Worm (Caenorhabditis elegans): ENCODE data around the gene ZK185.5.

Gene ZK185.5

DNA sequence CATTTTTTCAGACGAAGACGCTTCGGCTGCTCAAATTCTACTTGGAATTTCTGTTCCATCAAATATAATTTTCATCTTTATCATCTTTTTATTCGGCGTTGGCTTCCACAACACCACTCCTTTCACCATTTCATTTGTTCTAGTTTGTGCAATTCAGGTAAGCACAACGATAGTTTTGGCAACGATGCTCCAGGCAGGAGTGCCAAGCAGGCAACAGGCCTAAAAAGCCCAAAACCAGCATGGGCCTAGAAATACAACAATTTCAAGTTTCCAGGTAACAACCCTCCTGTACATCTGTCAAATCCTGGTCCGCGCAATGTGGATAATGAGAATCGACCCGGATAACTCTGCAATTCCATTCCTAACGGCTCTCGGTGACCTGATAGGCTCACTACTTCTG lies 4.5 kb downstream of the ZK185.5 start:
- no peak for TF ChIP-seq rec-8 (tag; optimal IDR thresholded peaks at IDR 0.05)

DNA sequence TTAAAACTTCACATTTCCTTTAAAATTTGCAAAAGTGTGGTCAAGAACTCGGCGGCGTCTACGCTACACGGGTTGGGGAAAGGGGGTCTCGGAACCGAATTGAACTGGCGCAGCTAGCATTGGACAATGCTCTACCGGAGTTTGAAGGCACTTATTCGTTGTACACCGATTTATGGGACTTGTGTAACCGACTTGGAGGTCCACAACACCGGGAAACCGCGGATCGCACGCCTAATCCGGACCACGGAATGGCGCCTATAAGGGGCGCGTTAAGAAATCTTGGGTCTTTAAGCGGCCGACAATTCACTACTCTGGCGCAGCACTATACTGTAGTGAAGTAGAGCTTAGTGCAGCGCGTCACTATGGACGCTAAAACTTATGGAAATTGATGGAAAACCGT lies 7.0 kb downstream of the ZK185.5 start:
- TF ChIP-seq ztf-18 (tag; optimal IDR thresholded peaks at IDR 0.05) (peak; percentile 58), ets-4 (GFP tag; optimal IDR thresholded peaks at IDR 0.05) (no peak), zfh-2 (GFP tag; conservative IDR thresholded peaks at IDR 0.05) (0 out of 2 replicates have a peak, but pooled peaks have one; percentile 27), ZK185.1 (tag; optimal IDR thresholded peaks at IDR 0.05; ENCODE audit: poor library complexity, severe bottlenecking) (no peak), dox-1 (GFP tag; IDR thresholded peaks at IDR 0.05) (0 out of 2 replicates have a peak, but pooled peaks have one; percentile 35), madf-3 (GFP tag; IDR thresholded peaks at IDR 0.05) (no peak), F57A8.1 (GFP tag; optimal IDR thresholded peaks at IDR 0.05) (no peak), nhr-120 (GFP tag; IDR thresholded peaks at IDR 0.05) (no peak), F49E8.2 (tag; optimal IDR thresholded peaks at IDR 0.05; ENCODE audit: insufficient read depth) (no peak), lsl-1 (GFP tag; optimal IDR thresholded peaks at IDR 0.05) (peak; percentile 42), Y56A3A.18 (GFP tag; IDR thresholded peaks at IDR 0.05) (peak; percentile 33; the same call in 1 of the 2 replicates), nhr-80 (tag; optimal IDR thresholded peaks at IDR 0.05) (no peak), ama-1 (optimal IDR thresholded peaks at IDR 0.05) (no peak), ama-1 (GFP tag; optimal IDR thresholded peaks at IDR 0.05) (peak in 1 of 2 experiments; percentile 40), rcor-1 (GFP tag; IDR thresholded peaks at IDR 0.05) (0 out of 2 replicates have a peak, but pooled peaks have one; percentile 36), B0261.1 (tag; optimal IDR thresholded peaks at IDR 0.05) (peak; percentile 51), F52B5.7 (tag; optimal IDR thresholded peaks at IDR 0.05) (peak; percentile 22), ekl-4 (GFP tag; IDR thresholded peaks at IDR 0.05) (no peak), lin-26 (GFP tag; IDR thresholded peaks at IDR 0.05) (peak; percentile 70; the same call in 1 of the 2 replicates), zim-3 (tag; optimal IDR thresholded peaks at IDR 0.05) (no peak), let-607 (tag; optimal IDR thresholded peaks at IDR 0.05) (no peak), F37B4.10 (GFP tag; IDR thresholded peaks at IDR 0.05) (no peak), tbp1 (GFP tag; optimal IDR thresholded peaks at IDR 0.05) (peak; percentile 82), let-526 (GFP tag; IDR thresholded peaks at IDR 0.05) (no peak), T07F8.4 (tag; optimal IDR thresholded peaks at IDR 0.05) (no peak), sdz-38 (tag; optimal IDR thresholded peaks at IDR 0.05) (no peak), aptf-2 (GFP tag; conservative IDR thresholded peaks at IDR 0.05) (no peak), gei-17 (GFP tag; optimal IDR thresholded peaks at IDR 0.05) (no peak), K11D2.4 (GFP tag; IDR thresholded peaks at IDR 0.05) (no peak), F55B11.4 (tag; optimal IDR thresholded peaks at IDR 0.05; ENCODE audit: borderline replicate concordance, insufficient read depth) (no peak), madf-10 (tag; optimal IDR thresholded peaks at IDR 0.05) (no peak), lsy-27 (tag; optimal IDR thresholded peaks at IDR 0.05; ENCODE audit: borderline replicate concordance, insufficient read depth) (no peak), lag-1 (GFP tag; IDR thresholded peaks at IDR 0.05) (no peak), attf-6 (GFP tag; IDR thresholded peaks at IDR 0.05) (no peak), him-1 (tag; optimal IDR thresholded peaks at IDR 0.05) (peak; percentile 54), mcd-1 (GFP tag; IDR thresholded peaks at IDR 0.05) (peak; percentile 36; the same call in 1 of the 2 replicates), cebp-1 (GFP tag; IDR thresholded peaks at IDR 0.05) (no peak), cebp-1 (tag; optimal IDR thresholded peaks at IDR 0.05) (no peak), akir-1 (GFP tag; optimal IDR thresholded peaks at IDR 0.05) (no peak), nfyb-1 (GFP tag; IDR thresholded peaks at IDR 0.05) (no peak), lin-54 (GFP tag; optimal IDR thresholded peaks at IDR 0.05) (peak; percentile 9), F22D6.2 (tag; optimal IDR thresholded peaks at IDR 0.05) (no peak), efl-1 (GFP tag; optimal IDR thresholded peaks at IDR 0.05) (no peak), egl-18 (GFP tag; IDR thresholded peaks at IDR 0.05) (no peak), pbrm-1 (GFP tag; IDR thresholded peaks at IDR 0.05) (no peak), madf-8 (GFP tag; conservative IDR thresholded peaks at IDR 0.05) (no peak)

Data from whole organism, young adult.